Worm (Caenorhabditis elegans): ENCODE measurements around the gene F22E5.21.

ce11 chrII:2640982-2641381, 3.7 kb upstream of the F22E5.21 start, which contains the start of gene F22E5.23:
- no peak for TF ChIP-seq ztf-29 (GFP tag; IDR thresholded peaks at IDR 0.05)
- TF ChIP-seq tab-1 (GFP tag; IDR thresholded peaks at IDR 0.05): no peak
- no peak for TF ChIP-seq flt-1 (GFP tag; IDR thresholded peaks at IDR 0.05)
- no peak for TF ChIP-seq med-1 (GFP tag; optimal IDR thresholded peaks at IDR 0.05; ENCODE audit: insufficient read depth)
- no peak for TF ChIP-seq klf-2 (GFP tag; conservative IDR thresholded peaks at IDR 0.05)
- no peak for TF ChIP-seq T22C8.4 (GFP tag; IDR thresholded peaks at IDR 0.05)
- no peak for TF ChIP-seq ztf-23 (GFP tag; IDR thresholded peaks at IDR 0.05)
- TF ChIP-seq cog-1 (tag; optimal IDR thresholded peaks at IDR 0.05): no peak
- no peak for TF ChIP-seq ref-1 (GFP tag; conservative IDR thresholded peaks at IDR 0.05)
